Fruit fly (Drosophila melanogaster) whole organism, adult: ENCODE measurements around the gene CG8369.

Experiments used
- CG11617 ChIP-seq: fragments of 200-800 bp; sonication (Bioruptor generic); optimal IDR thresholded peaks from 2 replicates; lab custom pipeline; 2017; ENCODE audit warnings: mild to moderate bottlenecking, missing biosample characterization, missing genetic modification reagents, missing genetic modification characterization
- CG12768 ChIP-seq: fragments of 200-800 bp; sonication (Bioruptor generic); optimal IDR thresholded peaks from 2 replicates; lab custom pipeline; 2017; ENCODE audit warnings: missing biosample characterization, missing genetic modification characterization, mild to moderate bottlenecking, moderate library complexity, missing genetic modification reagents
- CG14711 ChIP-seq: fragments of 200-800 bp; sonication (Bioruptor generic); optimal IDR thresholded peaks from 2 replicates; lab custom pipeline; 2018; ENCODE audit warnings: missing biosample characterization, mild to moderate bottlenecking, missing genetic modification characterization, moderate library complexity
- CG1620 ChIP-seq: fragments of 200-800 bp; sonication (Bioruptor generic); optimal IDR thresholded peaks from 2 replicates; lab custom pipeline; 2016; ENCODE audit warnings: missing biosample characterization, missing genetic modification characterization
- CG5204 ChIP-seq: fragments of 200-800 bp; sonication (Bioruptor generic); optimal IDR thresholded peaks from 2 replicates; lab custom pipeline; 2016; ENCODE audit warnings: missing biosample characterization, missing genetic modification characterization
- CG7045 ChIP-seq: fragments of 200-800 bp; sonication (Bioruptor generic); optimal IDR thresholded peaks from 2 replicates; lab custom pipeline; 2017; ENCODE audit warnings: missing biosample characterization, mild to moderate bottlenecking, missing genetic modification characterization
- CG7101 ChIP-seq: fragments of 200-800 bp; sonication (Bioruptor generic); optimal IDR thresholded peaks from 2 replicates; lab custom pipeline; 2018; ENCODE audit warnings: missing biosample characterization, mild to moderate bottlenecking, missing genetic modification characterization, moderate library complexity
- Clk ChIP-seq: fragments of 200-800 bp; sonication (Bioruptor generic); optimal IDR thresholded peaks from 2 replicates; lab custom pipeline; 2017; ENCODE audit warnings: missing biosample characterization, missing genetic modification characterization
- Crg-1 ChIP-seq: fragments of 200-800 bp; sonication (Bioruptor generic); optimal IDR thresholded peaks from 2 replicates; lab custom pipeline; 2016; ENCODE audit warnings: missing biosample characterization, missing genetic modification characterization
- Hr96 ChIP-seq: fragments of 200-800 bp; sonication (Bioruptor generic); optimal IDR thresholded peaks from 2 replicates; lab custom pipeline; 2016; ENCODE audit warnings: missing biosample characterization, missing genetic modification characterization
- Mnt ChIP-seq: fragments of 200-800 bp; sonication (Bioruptor generic); optimal IDR thresholded peaks from 2 replicates; lab custom pipeline; 2016; ENCODE audit warnings: missing biosample characterization, mild to moderate bottlenecking, missing genetic modification characterization
- bab1 ChIP-seq: fragments of 200-800 bp; sonication (Bioruptor generic); optimal IDR thresholded peaks from 3 replicates; lab custom pipeline; 2019; ENCODE audit warnings: missing biosample characterization, mild to moderate bottlenecking, missing genetic modification characterization, moderate library complexity
- cic ChIP-seq: fragments of 200-800 bp; sonication (Bioruptor generic); optimal IDR thresholded peaks from 2 replicates; lab custom pipeline; 2017; ENCODE audit warnings: missing biosample characterization, mild to moderate bottlenecking, missing genetic modification characterization, moderate library complexity
- cnc ChIP-seq, 2 experiments: fragments of >200 bp; optimal IDR thresholded peaks; 2 replicates each; lab custom pipeline; 2017
- kay ChIP-seq: fragments of 200-800 bp; sonication (Bioruptor generic); peaks from one replicate; lab custom pipeline; 2016; ENCODE audit warnings: missing biosample characterization, missing genetic modification characterization, borderline replicate concordance
- ovo ChIP-seq: fragments of 200-800 bp; sonication (Bioruptor generic); optimal IDR thresholded peaks from 2 replicates; lab custom pipeline; 2016; ENCODE audit warnings: missing biosample characterization, missing genetic modification characterization
- tj ChIP-seq: fragments of 200-800 bp; sonication (Bioruptor generic); optimal IDR thresholded peaks from 3 replicates; lab custom pipeline; 2017; ENCODE audit warnings: missing biosample characterization, mild to moderate bottlenecking, missing genetic modification characterization, moderate library complexity
- toe ChIP-seq: fragments of 200-800 bp; sonication (Bioruptor generic); optimal IDR thresholded peaks from 2 replicates; lab custom pipeline; 2016; ENCODE audit warnings: missing biosample characterization, missing genetic modification characterization

Gene CG8369

DNA sequence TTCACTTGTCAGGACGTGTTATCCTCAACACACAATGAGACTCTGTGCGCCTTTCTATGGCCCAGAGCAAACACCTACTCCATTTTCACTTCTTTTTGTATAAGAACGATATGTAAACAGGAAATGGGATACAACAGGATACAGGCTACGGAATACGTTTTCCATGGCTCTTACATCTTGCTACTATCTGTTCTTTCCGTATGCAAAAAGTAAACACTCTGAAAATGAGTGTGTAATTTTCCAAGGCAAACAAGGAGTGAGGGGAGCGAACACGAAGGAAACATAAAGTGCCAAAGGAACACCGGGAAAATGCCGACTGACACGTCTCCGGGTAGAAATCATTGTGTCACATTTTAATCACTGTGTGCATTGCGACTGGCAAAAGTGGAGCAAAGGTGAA is 28.8 kb downstream of the CG8369 start:
- TF ChIP-seq ovo (GFP tag; lab: Kevin White, UChicago), result no peak
- TF ChIP-seq cic, result no peak
- TF ChIP-seq Clk (GFP tag; lab: Kevin White, UChicago), result no peak

DNA sequence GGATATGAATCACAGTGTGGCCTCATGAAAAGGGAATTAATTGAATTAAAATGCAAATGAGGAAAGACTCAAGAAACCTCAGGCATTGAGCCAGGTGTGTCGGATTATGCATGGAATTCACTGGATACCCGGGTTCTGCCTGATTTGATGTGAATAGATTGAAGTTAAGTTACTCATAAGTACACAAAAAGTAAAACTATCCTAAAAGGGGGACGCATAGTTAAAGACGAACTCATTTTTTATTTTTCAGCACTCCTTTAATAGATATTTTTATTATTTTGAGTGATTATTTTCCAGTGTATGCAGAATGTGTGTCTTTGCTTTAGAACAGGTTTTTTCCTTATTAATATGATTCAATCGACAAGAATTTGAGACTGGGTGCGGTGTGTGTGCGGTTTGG is 31.4 kb downstream of the CG8369 start:
- TF ChIP-seq Mnt (GFP tag; lab: Kevin White, UChicago) (no peak), ovo (GFP tag; lab: Kevin White, UChicago) (no peak), CG11617 (GFP tag; lab: Kevin White, UChicago) (no peak), CG14711 (tag; lab: Kevin White, UChicago) (no peak), kay (GFP tag; lab: Kevin White, UChicago) (peak; percentile 40)

DNA sequence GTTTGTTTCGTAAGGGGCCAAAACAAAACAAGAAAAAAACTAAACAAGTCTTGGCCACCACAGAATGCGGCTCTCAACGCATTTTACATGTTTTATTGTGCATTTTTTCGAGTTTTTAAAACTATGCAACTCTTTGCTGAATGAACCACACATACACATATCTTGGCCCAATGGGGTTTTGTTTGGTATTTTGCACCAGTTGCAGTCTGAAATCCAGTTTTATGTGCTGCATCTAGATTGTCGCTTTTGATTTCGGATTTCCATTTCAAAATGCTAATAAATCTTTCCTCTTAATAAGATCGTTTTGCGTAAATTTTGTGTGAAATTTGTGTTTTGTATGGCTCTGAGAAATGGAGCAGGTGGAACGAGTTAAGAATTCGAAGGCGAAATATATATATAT is 31.9 kb downstream of the CG8369 start:
- TF ChIP-seq Mnt (GFP tag; lab: Kevin White, UChicago) (no peak), ovo (GFP tag; lab: Kevin White, UChicago) (no peak), kay (GFP tag; lab: Kevin White, UChicago) (peak; percentile 65)

DNA sequence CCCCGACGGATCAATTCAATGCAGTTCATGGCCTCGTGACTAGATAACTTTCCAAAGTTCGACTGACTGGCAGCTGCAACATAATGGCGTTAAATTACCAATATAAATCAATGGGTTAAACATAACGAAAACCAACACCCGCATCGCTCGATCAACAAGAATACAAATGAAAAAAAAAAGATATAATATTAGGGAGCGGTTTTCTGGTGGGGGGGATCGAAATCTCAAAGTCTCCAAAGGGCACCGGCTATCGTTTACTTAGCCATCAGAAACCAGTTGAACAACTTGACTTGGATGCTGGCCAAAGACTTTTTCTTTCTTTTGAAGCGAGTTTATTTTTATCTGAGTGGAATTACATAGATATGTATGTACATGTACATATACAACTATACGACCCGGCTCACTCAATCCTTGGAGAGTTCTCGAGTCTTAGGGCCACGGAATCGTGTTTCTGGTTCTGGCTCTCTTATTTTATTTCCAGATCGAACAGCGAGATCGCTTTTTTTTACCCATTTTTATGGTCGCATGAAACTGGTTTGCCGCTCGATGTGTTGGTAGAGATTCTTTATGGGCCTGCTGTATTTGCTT is 32.9 kb downstream of the CG8369 start:
- TF ChIP-seq Crg-1 (GFP tag; lab: Kevin White, UChicago) (no peak), tj (GFP tag; lab: Kevin White, UChicago) (no peak), ovo (GFP tag; lab: Kevin White, UChicago) (no peak)

DNA sequence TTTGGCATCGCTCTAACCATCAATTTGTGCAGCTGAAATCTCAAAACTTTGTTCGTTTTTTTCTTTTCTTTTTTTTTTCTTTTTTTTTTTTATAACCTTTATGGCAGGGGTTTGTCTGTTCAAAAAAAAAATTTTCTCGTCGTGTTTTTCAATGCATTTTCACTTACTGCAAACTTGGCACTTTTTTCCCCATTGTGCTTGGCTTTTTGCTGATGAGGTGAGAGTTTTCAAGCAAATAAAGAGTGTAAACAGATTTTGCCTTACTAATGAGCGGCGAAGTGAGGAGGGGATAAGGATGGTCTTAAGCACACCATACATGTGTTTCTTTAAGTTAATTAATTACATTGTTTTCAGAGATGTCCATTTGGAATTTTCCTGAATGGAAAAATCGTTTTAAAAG is 34.4 kb downstream of the CG8369 start:
- TF ChIP-seq tj (GFP tag; lab: Kevin White, UChicago), result peak; percentile 98
- TF ChIP-seq kay (GFP tag; lab: Kevin White, UChicago), result peak; percentile 28
- TF ChIP-seq Hr96 (GFP tag; lab: Kevin White, UChicago), result no peak

DNA sequence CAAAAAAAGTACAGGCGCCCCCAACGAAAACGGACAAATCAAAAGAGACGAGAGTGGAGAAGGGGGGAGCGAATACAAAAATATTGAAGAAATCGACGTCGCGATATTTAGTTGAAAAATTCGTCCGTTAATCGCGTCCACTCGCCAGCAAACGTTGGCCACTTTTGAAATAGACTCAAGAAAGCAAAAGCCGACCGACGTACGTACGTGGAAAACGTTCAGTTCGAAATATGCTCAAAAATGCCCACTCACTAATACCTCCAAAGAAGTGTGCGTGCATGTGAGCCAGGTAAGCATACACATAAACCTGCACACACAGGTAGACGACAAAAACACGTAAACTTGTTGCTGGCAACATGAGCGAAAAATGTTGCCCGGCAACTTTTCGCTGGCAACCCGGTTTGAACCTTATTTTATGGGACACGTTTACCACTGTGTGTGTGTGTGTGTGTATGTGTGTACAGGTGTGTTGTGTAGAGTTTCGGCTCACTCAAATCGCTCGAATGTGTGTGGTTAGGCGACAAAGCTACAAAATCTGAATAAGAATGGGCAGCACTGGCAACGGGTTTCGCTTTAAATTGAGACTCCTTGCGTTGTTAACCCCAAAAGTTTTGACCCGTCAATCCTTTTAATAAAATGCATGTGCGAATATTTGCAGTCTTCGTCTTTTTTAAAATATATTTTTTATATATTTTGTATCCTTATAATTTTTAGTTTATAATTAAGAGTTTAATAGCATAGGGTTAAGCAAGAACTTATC is 35.9 kb downstream of the CG8369 start:
- TF ChIP-seq kay (GFP tag; lab: Kevin White, UChicago) (peak; percentile 13), Crg-1 (GFP tag; lab: Kevin White, UChicago) (no peak), Clk (GFP tag; lab: Kevin White, UChicago) (no peak), CG11617 (GFP tag; lab: Kevin White, UChicago) (no peak), CG1620 (no peak), cic (no peak), CG7045 (no peak), cnc (optimal IDR thresholded peaks at IDR 0.05; lab: Kevin White, UChicago) (no peak), Mnt (GFP tag; lab: Kevin White, UChicago) (no peak), tj (GFP tag; lab: Kevin White, UChicago) (peak; percentile 73), CG5204 (GFP tag; lab: Kevin White, UChicago) (no peak), bab1 (GFP tag; lab: Kevin White, UChicago) (peak; percentile 15), CG7101 (no peak)

DNA sequence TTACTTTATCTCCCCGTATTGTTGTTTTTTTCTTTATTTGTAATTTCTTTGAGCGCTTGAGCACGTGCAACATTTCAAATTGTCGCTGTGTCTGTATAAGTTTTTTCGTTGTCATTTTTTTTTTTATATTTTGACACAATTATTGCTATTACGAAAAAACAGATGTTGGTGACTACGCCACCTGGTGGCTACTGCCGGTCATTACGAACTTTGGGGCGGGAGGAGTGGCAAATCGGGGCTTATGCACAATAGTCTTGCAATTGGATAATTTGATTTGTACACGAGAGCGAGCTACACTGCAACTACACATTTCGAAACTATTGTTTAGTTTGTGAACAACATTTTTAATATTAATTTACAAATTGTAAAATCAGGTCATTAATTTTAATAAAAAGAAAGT is 37.5 kb downstream of the CG8369 start:
- no peak for TF ChIP-seq kay (GFP tag; lab: Kevin White, UChicago)
- no peak for TF ChIP-seq toe (GFP tag; lab: Kevin White, UChicago)
- no peak for TF ChIP-seq Hr96 (GFP tag; lab: Kevin White, UChicago)
- no peak for TF ChIP-seq CG11617 (GFP tag; lab: Kevin White, UChicago)
- no peak for TF ChIP-seq CG1620

DNA sequence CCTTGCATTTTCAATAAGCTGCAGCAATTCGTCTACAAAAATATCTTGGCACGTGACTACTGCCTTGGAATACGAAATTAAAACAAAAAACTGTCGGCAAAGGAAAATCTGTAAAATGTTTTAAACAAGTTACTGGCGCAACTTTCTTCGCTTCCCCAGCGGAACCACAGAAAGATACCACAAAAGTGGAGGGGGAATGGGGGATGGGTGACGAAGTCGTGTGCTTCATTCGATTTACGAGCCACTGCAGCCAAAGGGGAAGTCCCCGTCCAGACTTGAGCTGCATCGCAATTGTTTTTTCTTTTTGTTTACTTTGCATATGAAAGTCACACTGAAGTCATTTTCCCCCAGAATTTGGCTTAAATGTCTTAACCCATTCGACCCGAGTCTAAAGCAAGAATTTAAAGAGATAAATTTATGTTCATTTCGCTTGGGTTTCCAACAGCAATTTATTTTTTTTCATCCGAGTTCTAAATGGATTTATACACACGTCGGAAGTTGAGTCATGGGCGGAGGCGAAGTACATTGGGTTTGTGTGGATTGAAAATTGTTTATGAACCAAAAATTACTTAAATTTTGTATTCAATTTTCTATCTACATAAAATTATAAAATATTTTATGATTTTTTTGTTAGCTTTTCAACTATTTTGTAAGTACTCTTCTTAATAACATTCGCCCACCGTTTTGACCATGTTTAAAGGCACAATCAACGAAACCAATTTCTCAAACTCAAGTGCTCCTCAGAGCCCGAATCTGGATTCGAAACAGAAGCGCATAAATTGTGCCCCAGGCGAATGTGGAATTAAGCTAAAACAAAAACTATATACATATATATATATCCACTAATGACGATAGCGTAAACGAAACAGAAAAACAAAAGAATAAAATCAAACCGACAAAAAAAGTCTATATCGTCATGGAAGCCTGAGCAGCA is 38.6 kb downstream of the CG8369 start:
- no peak for TF ChIP-seq bab1 (GFP tag; lab: Kevin White, UChicago)
- TF ChIP-seq CG5204 (GFP tag; lab: Kevin White, UChicago), result no peak
- TF ChIP-seq kay (GFP tag; lab: Kevin White, UChicago), result peak; percentile 74
- no peak for TF ChIP-seq CG12768 (GFP tag; lab: Kevin White, UChicago)
